Worm (Caenorhabditis elegans): ENCODE data around the gene R08C7.4.

DNA sequence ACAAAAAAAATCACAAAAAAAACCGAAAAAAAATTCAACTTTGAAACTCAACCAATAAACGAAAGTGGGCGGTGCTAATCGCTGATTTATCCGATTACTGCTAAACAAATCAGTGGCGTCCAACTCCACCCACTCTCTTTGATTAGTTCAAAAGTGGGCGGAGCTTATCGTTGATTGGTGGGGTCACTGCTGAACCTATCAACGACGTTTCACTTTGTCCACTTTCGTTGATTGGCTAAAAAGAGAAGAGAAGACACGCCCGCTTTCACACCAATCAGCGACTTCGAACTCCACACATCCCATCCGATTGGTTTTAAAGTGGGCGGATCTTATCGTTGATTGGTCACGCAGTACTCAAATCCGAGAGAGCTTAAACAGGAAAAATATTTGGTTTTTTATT, 10.9 kb upstream of the R08C7.4 start:
- no peak for TF ChIP-seq ztf-11 (tag; optimal IDR thresholded peaks at IDR 0.05)
- TF ChIP-seq lin-35 (GFP tag; optimal IDR thresholded peaks at IDR 0.05) = no peak
- no peak for TF ChIP-seq lsy-2 (tag; optimal IDR thresholded peaks at IDR 0.05)
- TF ChIP-seq aly-2 (tag; optimal IDR thresholded peaks at IDR 0.05) = no peak
- no peak for TF ChIP-seq dpl-1 (GFP tag; optimal IDR thresholded peaks at IDR 0.05)
